Worm (Caenorhabditis elegans) whole organism, L4 larva: ENCODE results near the gene gtap-2.

Source experiments
- F44E2.7 ChIP-seq: fragments of 200-800 bp; sonication (Bioruptor generic); IDR thresholded peaks from 2 replicates; pipeline ENCODE4 v2.1.2; 2022; ENCODE audit warnings: missing genetic modification characterization, missing compliant biosample characterization
- R02D3.7 ChIP-seq: fragments of 150-350 bp; sonication (generic microtip); optimal IDR thresholded peaks from 3 replicates; lab custom pipeline; 2014; ENCODE audit warnings: missing biosample characterization, missing genetic modification characterization
- T20F7.1 ChIP-seq: fragments of 200-800 bp; sonication (Bioruptor generic); optimal IDR thresholded peaks from 2 replicates; lab custom pipeline; 2018; ENCODE audit warnings: mild to moderate bottlenecking, missing genetic modification characterization, missing compliant biosample characterization
- Y105C5A.15 ChIP-seq: fragments of 200-800 bp; sonication (Bioruptor generic); IDR thresholded peaks from 2 replicates; pipeline ENCODE4 v1.3.6; 2022; ENCODE audit warnings: missing genetic modification characterization, missing compliant biosample characterization
- aha-1 ChIP-seq: fragments of 150-350 bp; peaks from one replicate; lab custom pipeline; 2014; ENCODE audit warnings: missing biosample characterization, missing genetic modification characterization
- aly-2 ChIP-seq: sonication (generic microtip); optimal IDR thresholded peaks from 2 replicates; lab custom pipeline; 2018; ENCODE audit warnings: missing biosample characterization, missing genetic modification characterization
- ama-1 ChIP-seq: fragments of 150-350 bp; optimal IDR thresholded peaks from 2 replicates; lab custom pipeline; 2014; ENCODE audit warnings: inconsistent platforms, mixed read lengths
- cey-2 ChIP-seq: sonication (generic microtip); optimal IDR thresholded peaks from 3 replicates; lab custom pipeline; 2017; ENCODE audit warnings: missing genetic modification characterization, mild to moderate bottlenecking, missing compliant biosample characterization, antibody characterized with exemption, borderline replicate concordance; ENCODE audit not compliant: insufficient read depth
- daf-12 ChIP-seq: fragments of 150-350 bp; optimal IDR thresholded peaks from 2 replicates; lab custom pipeline; 2014; ENCODE audit warnings: missing biosample characterization, missing genetic modification reagents, missing genetic modification characterization
- daf-16 ChIP-seq, 3 experiments: sonication (generic microtip); optimal IDR thresholded peaks; 2 replicates each; lab custom pipeline; 2016 to 2017; ENCODE audit warnings: missing genetic modification characterization in 3 of 3, missing genetic modification reagents in 3 of 3, mild to moderate bottlenecking in 2 of 3, missing compliant biosample characterization in 2 of 3, missing biosample characterization in 1 of 3, moderate library complexity in 1 of 3
- daf-19 ChIP-seq: fragments of 200-800 bp; sonication (Bioruptor generic); conservative IDR thresholded peaks from 2 replicates; pipeline ENCODE4 v1.3.6; 2022; ENCODE audit warnings: missing genetic modification characterization, missing compliant biosample characterization
- dmd-6 ChIP-seq: fragments of 200-800 bp; sonication (Bioruptor generic); IDR thresholded peaks from 2 replicates; pipeline ENCODE4 v1.3.6; 2022; ENCODE audit warnings: missing genetic modification reagents, missing genetic modification characterization, missing compliant biosample characterization
- dmd-9 ChIP-seq: fragments of 200-800 bp; sonication (Bioruptor generic); IDR thresholded peaks from 2 replicates; pipeline ENCODE4 v1.3.6; 2022; ENCODE audit warnings: missing genetic modification reagents, missing genetic modification characterization, missing compliant biosample characterization
- duxl-1 ChIP-seq: sonication (generic microtip); optimal IDR thresholded peaks from 2 replicates; lab custom pipeline; 2016; ENCODE audit warnings: mild to moderate bottlenecking, missing genetic modification characterization, moderate library complexity, missing compliant biosample characterization; ENCODE audit not compliant: poor library complexity
- dve-1 ChIP-seq: sonication (generic microtip); optimal IDR thresholded peaks from 2 replicates; lab custom pipeline; 2017; ENCODE audit warnings: antibody characterized with exemption, mild to moderate bottlenecking, missing genetic modification characterization, missing compliant biosample characterization; ENCODE audit not compliant: insufficient read depth
- egl-43 ChIP-seq: fragments of 200-800 bp; sonication (Bioruptor generic); IDR thresholded peaks from 2 replicates; pipeline ENCODE4 v1.3.6; 2022; ENCODE audit warnings: missing genetic modification reagents, missing genetic modification characterization, missing compliant biosample characterization
- hlh-11 ChIP-seq: fragments of 200-800 bp; sonication (Bioruptor generic); optimal IDR thresholded peaks from 2 replicates; lab custom pipeline; 2018; ENCODE audit warnings: mild to moderate bottlenecking, missing genetic modification characterization, missing compliant biosample characterization
- hlh-30 ChIP-seq: sonication (generic microtip); optimal IDR thresholded peaks from 2 replicates; lab custom pipeline; 2017; ENCODE audit warnings: antibody characterized with exemption, mild to moderate bottlenecking, missing genetic modification characterization, missing compliant biosample characterization; ENCODE audit not compliant: insufficient read depth
- hmg-1.1 ChIP-seq: fragments of 200-800 bp; sonication (Bioruptor generic); IDR thresholded peaks from 2 replicates; pipeline ENCODE4 v1.3.6; 2022; ENCODE audit warnings: missing genetic modification reagents, missing genetic modification characterization, missing compliant biosample characterization
- lin-1 ChIP-seq: fragments of 200-800 bp; sonication (Bioruptor generic); IDR thresholded peaks from 2 replicates; pipeline ENCODE4 v1.3.6; 2022; ENCODE audit warnings: missing genetic modification reagents, missing genetic modification characterization, missing compliant biosample characterization
- lin-13 ChIP-seq: fragments of 150-350 bp; optimal IDR thresholded peaks from 2 replicates; lab custom pipeline; 2014; ENCODE audit warnings: missing biosample characterization, missing genetic modification reagents, missing genetic modification characterization
- lin-15B ChIP-seq: fragments of 150-350 bp; sonication (generic microtip); optimal IDR thresholded peaks from 3 replicates; lab custom pipeline; 2014; ENCODE audit warnings: missing biosample characterization, missing genetic modification characterization
- lin-38 ChIP-seq: fragments of 200-800 bp; sonication (Bioruptor generic); IDR thresholded peaks from 2 replicates; pipeline ENCODE4 v1.3.6; 2022; ENCODE audit warnings: missing genetic modification reagents, missing genetic modification characterization, missing compliant biosample characterization
- lin-39 ChIP-seq: fragments of 150-350 bp; optimal IDR thresholded peaks from 2 replicates; lab custom pipeline; 2014; ENCODE audit warnings: missing biosample characterization, missing genetic modification reagents, missing genetic modification characterization
- lir-3 ChIP-seq: sonication (generic microtip); optimal IDR thresholded peaks from 2 replicates; lab custom pipeline; 2016; ENCODE audit warnings: mild to moderate bottlenecking, missing genetic modification characterization, missing compliant biosample characterization
- mdt-29 ChIP-seq: fragments of 200-800 bp; sonication (Bioruptor generic); IDR thresholded peaks from 2 replicates; pipeline ENCODE4 v1.3.6; 2022; ENCODE audit warnings: missing genetic modification reagents, missing genetic modification characterization, missing compliant biosample characterization
- mep-1 ChIP-seq: fragments of 150-350 bp; sonication (generic microtip); optimal IDR thresholded peaks from 3 replicates; lab custom pipeline; 2014; ENCODE audit warnings: missing biosample characterization, missing genetic modification characterization
- mes-2 ChIP-seq: sonication (generic microtip); optimal IDR thresholded peaks from 2 replicates; lab custom pipeline; 2016; ENCODE audit warnings: missing genotype, mild to moderate bottlenecking, missing genetic modification characterization, missing compliant biosample characterization; ENCODE audit not compliant: poor library complexity, severe bottlenecking
- mxl-2 ChIP-seq: fragments of 200-800 bp; sonication (Bioruptor generic); conservative IDR thresholded peaks from 2 replicates; pipeline ENCODE4 v1.3.6; 2022; ENCODE audit warnings: missing genetic modification reagents, missing genetic modification characterization, missing compliant biosample characterization
- nhr-10 ChIP-seq: fragments of 150-350 bp; optimal IDR thresholded peaks from 2 replicates; lab custom pipeline; 2014; ENCODE audit warnings: missing biosample characterization, missing genetic modification characterization
- nhr-28 ChIP-seq: fragments of 150-350 bp; optimal IDR thresholded peaks from 2 replicates; lab custom pipeline; 2014; ENCODE audit warnings: missing biosample characterization, missing genetic modification characterization
- nhr-41 ChIP-seq: fragments of 200-800 bp; sonication (Bioruptor generic); IDR thresholded peaks from 2 replicates; pipeline ENCODE4 v1.3.6; 2022; ENCODE audit warnings: missing genetic modification reagents, missing genetic modification characterization, missing compliant biosample characterization
- nhr-48 ChIP-seq: sonication (generic microtip); optimal IDR thresholded peaks from 2 replicates; lab custom pipeline; 2016; ENCODE audit warnings: mild to moderate bottlenecking, missing genetic modification characterization, missing compliant biosample characterization
- nhr-77 ChIP-seq: fragments of 150-350 bp; optimal IDR thresholded peaks from 2 replicates; lab custom pipeline; 2014; ENCODE audit warnings: missing biosample characterization, missing genetic modification characterization
- php-3 ChIP-seq: fragments of 200-800 bp; sonication (Bioruptor generic); IDR thresholded peaks from 2 replicates; pipeline ENCODE4 v1.3.6; 2022; ENCODE audit warnings: missing genetic modification reagents, missing genetic modification characterization, missing compliant biosample characterization
- rbr-2 ChIP-seq: sonication (generic microtip); optimal IDR thresholded peaks from 2 replicates; lab custom pipeline; 2016; ENCODE audit warnings: missing genotype, missing genetic modification characterization, missing compliant biosample characterization
- sdz-12 ChIP-seq: fragments of 200-800 bp; sonication (Bioruptor generic); optimal IDR thresholded peaks from 2 replicates; lab custom pipeline; 2018; ENCODE audit warnings: mild to moderate bottlenecking, missing genetic modification characterization, missing compliant biosample characterization
- set-16 ChIP-seq: fragments of 200-800 bp; sonication (Bioruptor generic); IDR thresholded peaks from 2 replicates; pipeline ENCODE4 v1.3.6; 2022; ENCODE audit warnings: missing genetic modification reagents, missing genetic modification characterization, missing compliant biosample characterization
- snpc-1.2 ChIP-seq: fragments of 200-800 bp; sonication (Bioruptor generic); IDR thresholded peaks from 2 replicates; pipeline ENCODE4 v1.3.6; 2022; ENCODE audit warnings: missing genetic modification reagents, missing genetic modification characterization, missing compliant biosample characterization
- snpc-4 ChIP-seq: fragments of 150-350 bp; optimal IDR thresholded peaks from 2 replicates; lab custom pipeline; 2014; ENCODE audit warnings: missing biosample characterization, missing genetic modification characterization
- unc-130 ChIP-seq: sonication (generic microtip); optimal IDR thresholded peaks from 2 replicates; lab custom pipeline; 2016; ENCODE audit warnings: missing genetic modification reagents, missing genetic modification characterization, missing compliant biosample characterization
- unc-39 ChIP-seq: sonication (generic microtip); optimal IDR thresholded peaks from 2 replicates; lab custom pipeline; 2017; ENCODE audit warnings: missing biosample characterization, missing genetic modification characterization
- zfp-3 ChIP-seq: fragments of 200-800 bp; sonication (Bioruptor generic); conservative IDR thresholded peaks from 2 replicates; pipeline ENCODE4 v1.3.6; 2022; ENCODE audit warnings: missing genetic modification reagents, missing genetic modification characterization, missing compliant biosample characterization

The gtap-2 gene

DNA sequence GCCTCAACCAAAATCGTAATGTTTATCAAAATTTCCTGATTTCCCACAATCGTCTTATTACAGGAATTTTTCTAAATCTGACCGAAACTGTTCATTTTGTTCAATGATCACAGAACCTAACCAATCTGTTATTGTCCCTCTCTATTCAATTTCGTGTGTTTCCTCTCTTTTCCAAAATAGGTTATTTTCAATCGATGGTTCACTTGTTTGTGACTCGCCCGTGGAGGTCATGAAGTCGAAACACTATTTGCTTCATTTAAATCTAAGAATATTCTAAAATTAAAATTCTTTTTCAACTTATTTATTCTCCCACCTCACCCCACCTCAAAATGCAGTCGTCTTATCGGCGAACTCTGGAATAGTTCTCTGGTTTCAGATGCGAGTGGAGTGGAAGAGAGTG lies 42.5 kb downstream of the gtap-2 start:
- no peak for TF ChIP-seq nhr-48 (tag; lab: Kevin White, UChicago)
- TF ChIP-seq nhr-28: peak; percentile 51
- no peak for TF ChIP-seq daf-16 (GFP tag; optimal IDR thresholded peaks at IDR 0.05; lab: Kevin White, UChicago)
- TF ChIP-seq daf-16 (tag; optimal IDR thresholded peaks at IDR 0.05; lab: Kevin White, UChicago): peak; percentile 62
- TF ChIP-seq dmd-6 (GFP tag; lab: Robert Waterston, UW): peak; percentile 39; the same call in 1 of the 2 replicates
- TF ChIP-seq hlh-11 (tag; lab: Kevin White, UChicago): peak; percentile 18
- no peak for TF ChIP-seq daf-12 (tag; lab: Kevin White, UChicago)
- TF ChIP-seq dve-1 (tag; lab: Kevin White, UChicago): peak; percentile 8
- TF ChIP-seq nhr-10: peak; percentile 10
- no peak for TF ChIP-seq lir-3
- TF ChIP-seq zfp-3 (GFP tag; lab: Robert Waterston, UW): no peak
- TF ChIP-seq, all 104 proteins: peak for 6

ce11 chrIII:9851547-9851946 lies 43.2 kb downstream of the gtap-2 start, which contains the start of gene K11H3.3:
K11H3.3 (plus strand) TSS chrIII:9851854.
- no peak for TF ChIP-seq daf-19 (GFP tag; lab: Robert Waterston, UW)
- no peak for TF ChIP-seq daf-16 (GFP tag; optimal IDR thresholded peaks at IDR 0.05; lab: Kevin White, UChicago)
- TF ChIP-seq daf-16 (tag; optimal IDR thresholded peaks at IDR 0.05; lab: Kevin White, UChicago): no peak
- no peak for TF ChIP-seq rbr-2
- TF ChIP-seq aly-2 (tag; lab: Kevin White, UChicago): no peak
- TF ChIP-seq snpc-1.2 (GFP tag; lab: Robert Waterston, UW): no peak
- TF ChIP-seq cey-2 (tag; lab: Kevin White, UChicago): no peak
- TF ChIP-seq hmg-1.1: no peak
- TF ChIP-seq hlh-30 (tag; lab: Kevin White, UChicago): peak; percentile 13
- TF ChIP-seq aha-1 (tag; lab: Kevin White, UChicago): peak; percentile 54
- no peak for TF ChIP-seq sdz-12 (GFP tag; lab: Kevin White, UChicago)
- no peak for TF ChIP-seq lin-15B (tag; lab: Kevin White, UChicago)
- TF ChIP-seq lin-39 (tag; lab: Kevin White, UChicago): no peak
- no peak for TF ChIP-seq unc-39
- TF ChIP-seq set-16: 0 out of 2 replicates have a peak, but pooled peaks have one; percentile 17
- no peak for TF ChIP-seq R02D3.7
- no peak for TF ChIP-seq mxl-2 (GFP tag; lab: Robert Waterston, UW)
- TF ChIP-seq nhr-77 (tag; lab: Kevin White, UChicago): no peak
- TF ChIP-seq mep-1 (tag; lab: Kevin White, UChicago): peak; percentile 8

- TF ChIP-seq aha-1 (tag; lab: Kevin White, UChicago) (peak; percentile 1), php-3 (GFP tag; lab: Robert Waterston, UW) (0 out of 2 replicates have a peak, but pooled peaks have one; percentile 35), daf-12 (tag; lab: Kevin White, UChicago) (no peak), nhr-41 (no peak), lin-13 (GFP tag; lab: Kevin White, UChicago) (no peak), zfp-3 (GFP tag; lab: Robert Waterston, UW) (peak; percentile 59; the same call in 1 of the 2 replicates), dve-1 (tag; lab: Kevin White, UChicago) (no peak), duxl-1 (tag; lab: Kevin White, UChicago) (no peak), lin-38 (GFP tag; lab: Robert Waterston, UW) (peak; percentile 13; the same call in 1 of the 2 replicates), ama-1 (lab: Kevin White, UChicago) (no peak), lin-1 (GFP tag; lab: Robert Waterston, UW) (0 out of 2 replicates have a peak, but pooled peaks have one; percentile 17), cey-2 (tag; lab: Kevin White, UChicago) (no peak), Y105C5A.15 (GFP tag; lab: Robert Waterston, UW) (0 out of 2 replicates have a peak, but pooled peaks have one; percentile 27), unc-130 (GFP tag; lab: Kevin White, UChicago) (no peak), mdt-29 (GFP tag; lab: Robert Waterston, UW) (no peak), F44E2.7 (GFP tag; lab: Robert Waterston, UW) (no peak), daf-16 (GFP tag; optimal IDR thresholded peaks at IDR 0.05; lab: Kevin White, UChicago) (no peak), daf-16 (tag; optimal IDR thresholded peaks at IDR 0.05; lab: Kevin White, UChicago) (peak; percentile 1), mes-2 (tag; lab: Kevin White, UChicago) (peak; percentile 18), snpc-4 (tag; lab: Kevin White, UChicago) (no peak), sdz-12 (GFP tag; lab: Kevin White, UChicago) (no peak), dmd-9 (GFP tag; lab: Robert Waterston, UW) (no peak), egl-43 (GFP tag; lab: Robert Waterston, UW) (no peak), T20F7.1 (GFP tag; lab: Kevin White, UChicago) (peak; percentile 40)
Measured at ce11 chrIII:9853667-9854620, 45.6 kb downstream of the gtap-2 start.
